Worm (Caenorhabditis elegans) whole organism, L4 larva: ENCODE measurements around the gene rbm-7.

Source experiments
- Y75B8A.6 ChIP-seq: fragments of 200-800 bp; sonication (Bioruptor generic); IDR thresholded peaks from 2 replicates; pipeline ENCODE4 v1.3.6; 2022; ENCODE audit warnings: missing genetic modification reagents, missing genetic modification characterization, missing compliant biosample characterization
- ZK337.2 ChIP-seq: fragments of 200-800 bp; sonication (Bioruptor generic); IDR thresholded peaks from 2 replicates; pipeline ENCODE4 v1.3.6; 2022; ENCODE audit warnings: missing genetic modification reagents, missing genetic modification characterization, missing compliant biosample characterization
- aha-1 ChIP-seq: fragments of 150-350 bp; peaks from one replicate; lab custom pipeline; 2014; ENCODE audit warnings: missing biosample characterization, missing genetic modification characterization
- arid-1 ChIP-seq: fragments of 200-800 bp; sonication (Bioruptor generic); conservative IDR thresholded peaks from 2 replicates; pipeline ENCODE4 v1.3.6; 2022; ENCODE audit warnings: missing genetic modification reagents, missing genetic modification characterization, missing compliant biosample characterization
- lin-13 ChIP-seq: fragments of 150-350 bp; optimal IDR thresholded peaks from 2 replicates; lab custom pipeline; 2014; ENCODE audit warnings: missing biosample characterization, missing genetic modification reagents, missing genetic modification characterization
- set-16 ChIP-seq: fragments of 200-800 bp; sonication (Bioruptor generic); IDR thresholded peaks from 2 replicates; pipeline ENCODE4 v1.3.6; 2022; ENCODE audit warnings: missing genetic modification reagents, missing genetic modification characterization, missing compliant biosample characterization
- unc-130 ChIP-seq: sonication (generic microtip); optimal IDR thresholded peaks from 2 replicates; lab custom pipeline; 2016; ENCODE audit warnings: missing genetic modification reagents, missing genetic modification characterization, missing compliant biosample characterization
- unc-62 ChIP-seq, 3 experiments: fragments of 150-350 bp in 1 of 3; sonication (generic microtip); optimal IDR thresholded peaks in 2 of 3; peaks in 1 of 3; 1 replicate in 1 of 3; 2 replicates in 2 of 3; lab custom pipeline; 2014 to 2017; ENCODE audit warnings: missing biosample characterization in 3 of 3, missing genetic modification characterization in 3 of 3, missing genetic modification reagents in 3 of 3, missing genotype in 1 of 3

The rbm-7 gene

ce11 chrIII:12891580-12891979 is 40.1 kb downstream of the rbm-7 start, which contains the start of the genes Y37D8A.29 and unc-71:
Gene Y37D8A.29, minus strand, starts transcription at chrIII:12891680.
Gene unc-71, minus strand, starts transcription at chrIII:12891738.
- TF ChIP-seq aha-1 (tag; lab: Kevin White, UChicago) (no peak), unc-62 (GFP tag; optimal IDR thresholded peaks at IDR 0.05 in 1 of 2; lab: Kevin White, UChicago) (peak in 1 of 2 experiments; percentile 20), unc-62 (tag; optimal IDR thresholded peaks at IDR 0.05; lab: Kevin White, UChicago) (no peak)

ce11 chrIII:12885153-12885552 is 46.5 kb downstream of the rbm-7 start:
- TF ChIP-seq ZK337.2 = no peak
- peak; percentile 19; the same call in 1 of the 2 replicates for TF ChIP-seq set-16 (GFP tag; lab: Robert Waterston, UW)

DNA sequence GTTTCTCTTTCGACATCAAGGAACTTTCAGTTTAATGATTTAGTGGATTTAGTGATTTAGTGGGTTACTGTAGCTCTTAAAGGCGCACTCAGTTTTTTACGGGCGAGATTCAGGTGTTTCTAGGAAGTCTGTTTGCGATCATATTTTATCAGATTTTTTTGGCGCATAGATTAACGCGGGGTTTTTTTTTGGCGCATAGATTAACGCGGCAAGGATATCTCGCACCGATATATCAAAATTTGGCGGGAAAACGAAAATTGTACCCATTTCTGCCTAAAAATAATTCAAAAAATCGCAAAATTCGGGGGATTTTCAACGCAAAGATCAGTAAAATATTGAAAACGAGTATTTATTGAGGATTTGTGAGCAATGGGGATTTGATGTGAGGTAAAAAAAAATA is 51.0 kb downstream of the rbm-7 start:
- TF ChIP-seq set-16 (GFP tag; lab: Robert Waterston, UW) (no peak), lin-13 (no peak), arid-1 (GFP tag; lab: Robert Waterston, UW) (no peak), Y75B8A.6 (GFP tag; lab: Robert Waterston, UW) (0 out of 2 replicates have a peak, but pooled peaks have one; percentile 6), unc-130 (GFP tag; lab: Kevin White, UChicago) (no peak)
- TF ChIP-seq, all 104 proteins: peak for 1
